Fruit fly (Drosophila melanogaster) whole organism, prepupa: ENCODE results near the gene Dbp73D.

Experiments used
- Blimp-1 ChIP-seq: fragments of 200-800 bp; sonication (Bioruptor generic); optimal IDR thresholded peaks from 3 replicates; lab custom pipeline; 2017; ENCODE audit warnings: missing biosample characterization, missing genetic modification characterization, mild to moderate bottlenecking, moderate library complexity, missing genetic modification reagents
- CG10631 ChIP-seq: fragments of 200-800 bp; sonication (Bioruptor generic); optimal IDR thresholded peaks from 2 replicates; lab custom pipeline; 2016; ENCODE audit warnings: missing biosample characterization, missing genetic modification characterization
- CG10669 ChIP-seq: fragments of 200-800 bp; sonication (Bioruptor generic); optimal IDR thresholded peaks from 3 replicates; lab custom pipeline; 2018; ENCODE audit warnings: missing biosample characterization, mild to moderate bottlenecking, missing genetic modification characterization, moderate library complexity
- CG11294 ChIP-seq: fragments of 200-800 bp; sonication (Bioruptor generic); IDR thresholded peaks from 2 replicates; pipeline ENCODE4 v1.3.6; 2022; ENCODE audit warnings: missing biosample characterization, missing genetic modification characterization
- CG11902 ChIP-seq: fragments of 200-800 bp; sonication (Bioruptor generic); optimal IDR thresholded peaks from 3 replicates; lab custom pipeline; 2016; ENCODE audit warnings: missing biosample characterization, missing genetic modification characterization
- CG15336 ChIP-seq: fragments of 200-800 bp; sonication (Bioruptor generic); IDR thresholded peaks from 2 replicates; pipeline ENCODE4 v1.3.6; 2022; ENCODE audit warnings: missing biosample characterization, missing genetic modification characterization
- CG1621 ChIP-seq: fragments of 200-800 bp; sonication (Bioruptor generic); optimal IDR thresholded peaks from 3 replicates; lab custom pipeline; 2018; ENCODE audit warnings: missing biosample characterization, mild to moderate bottlenecking, missing genetic modification characterization
- CG16779 ChIP-seq: fragments of 200-800 bp; sonication (Bioruptor generic); optimal IDR thresholded peaks from 3 replicates; lab custom pipeline; 2017; ENCODE audit warnings: missing biosample characterization, mild to moderate bottlenecking, missing genetic modification characterization
- CG3032 ChIP-seq: fragments of 200-800 bp; optimal IDR thresholded peaks from 2 replicates; lab custom pipeline; 2019; ENCODE audit warnings: missing biosample characterization, mild to moderate bottlenecking, missing genetic modification characterization, moderate library complexity
- CG31627 ChIP-seq: fragments of 200-800 bp; sonication (Bioruptor generic); optimal IDR thresholded peaks from 3 replicates; lab custom pipeline; 2016; ENCODE audit warnings: missing biosample characterization, missing genetic modification characterization
- CG34406 ChIP-seq: fragments of 200-800 bp; sonication (Bioruptor generic); optimal IDR thresholded peaks from 3 replicates; lab custom pipeline; 2016; ENCODE audit warnings: missing biosample characterization, missing genetic modification characterization
- CG3919 ChIP-seq: fragments of 200-800 bp; sonication (Bioruptor generic); optimal IDR thresholded peaks from 3 replicates; lab custom pipeline; 2016; ENCODE audit warnings: missing biosample characterization, missing genetic modification characterization
- CG6163 ChIP-seq: fragments of 200-800 bp; sonication (Bioruptor generic); IDR thresholded peaks from 3 replicates; pipeline ENCODE4 v1.3.6; 2022; ENCODE audit warnings: missing biosample characterization, missing genetic modification characterization
- CG6276 ChIP-seq: fragments of 200-800 bp; sonication (Bioruptor generic); optimal IDR thresholded peaks from 2 replicates; lab custom pipeline; 2017; ENCODE audit warnings: missing biosample characterization, mild to moderate bottlenecking, missing genetic modification characterization
- CG7368 ChIP-seq: fragments of 200-800 bp; sonication (Bioruptor generic); optimal IDR thresholded peaks from 3 replicates; lab custom pipeline; 2016; ENCODE audit warnings: missing biosample characterization, missing genetic modification characterization
- CG8119 ChIP-seq: fragments of 200-800 bp; sonication (Bioruptor generic); IDR thresholded peaks from 3 replicates; pipeline ENCODE4 v1.3.6; 2022; ENCODE audit warnings: missing biosample characterization, missing genetic modification characterization
- CG8319 ChIP-seq: fragments of 200-800 bp; sonication (Bioruptor generic); optimal IDR thresholded peaks from 3 replicates; lab custom pipeline; 2016; ENCODE audit warnings: missing biosample characterization, missing genetic modification characterization
- CG8632 ChIP-seq: fragments of 200-800 bp; sonication (Bioruptor generic); optimal IDR thresholded peaks from 3 replicates; lab custom pipeline; 2016; ENCODE audit warnings: missing biosample characterization, missing genetic modification characterization
- CG9139 ChIP-seq: fragments of 200-800 bp; sonication (Bioruptor generic); optimal IDR thresholded peaks from 3 replicates; lab custom pipeline; 2017; ENCODE audit warnings: missing biosample characterization, mild to moderate bottlenecking, missing genetic modification characterization
- Eip75B ChIP-seq: fragments of 200-800 bp; sonication (Bioruptor generic); optimal IDR thresholded peaks from 3 replicates; lab custom pipeline; 2016; ENCODE audit warnings: missing biosample characterization, missing genetic modification characterization
- Eip78C ChIP-seq: fragments of 200-800 bp; sonication (Bioruptor generic); peaks from one replicate; lab custom pipeline; 2016; ENCODE audit warnings: missing biosample characterization, missing genetic modification characterization
- Eip93F ChIP-seq: fragments of 200-800 bp; sonication (Bioruptor generic); optimal IDR thresholded peaks from 2 replicates; lab custom pipeline; 2016; ENCODE audit warnings: missing biosample characterization, mild to moderate bottlenecking, missing genetic modification characterization
- Ets21C ChIP-seq: fragments of 200-800 bp; sonication (Bioruptor generic); optimal IDR thresholded peaks from 3 replicates; lab custom pipeline; 2016; ENCODE audit warnings: missing biosample characterization, missing genetic modification characterization
- Ets96B ChIP-seq: fragments of 200-800 bp; optimal IDR thresholded peaks from 2 replicates; lab custom pipeline; 2019; ENCODE audit warnings: missing biosample characterization, mild to moderate bottlenecking, missing genetic modification characterization, moderate library complexity
- Gug ChIP-seq: fragments of 200-800 bp; sonication (Bioruptor generic); IDR thresholded peaks from 2 replicates; pipeline ENCODE4 v1.3.6; 2022; ENCODE audit warnings: missing biosample characterization, missing genetic modification characterization
- Hr38 ChIP-seq: sonication (Bioruptor generic); optimal IDR thresholded peaks from 2 replicates; lab custom pipeline; 2016; ENCODE audit warnings: missing biosample characterization, missing genetic modification characterization
- Hr39 ChIP-seq: fragments of 200-800 bp; sonication (Bioruptor generic); optimal IDR thresholded peaks from 2 replicates; lab custom pipeline; 2016; ENCODE audit warnings: missing biosample characterization, missing genetic modification characterization
- Hr4 ChIP-seq: fragments of 200-800 bp; sonication (Bioruptor generic); optimal IDR thresholded peaks from 3 replicates; lab custom pipeline; 2016; ENCODE audit warnings: missing biosample characterization, missing genetic modification characterization
- Met ChIP-seq: fragments of 200-800 bp; sonication (Bioruptor generic); optimal IDR thresholded peaks from 3 replicates; lab custom pipeline; 2016; ENCODE audit warnings: missing biosample characterization, missing genetic modification characterization
- Smox ChIP-seq: fragments of 200-800 bp; sonication (Bioruptor generic); optimal IDR thresholded peaks from 3 replicates; lab custom pipeline; 2016; ENCODE audit warnings: missing biosample characterization, missing genetic modification characterization
- Sox102F ChIP-seq: fragments of 200-800 bp; sonication (Bioruptor generic); optimal IDR thresholded peaks from 2 replicates; lab custom pipeline; 2016; ENCODE audit warnings: missing biosample characterization, mild to moderate bottlenecking, missing genetic modification characterization
- Sox14 ChIP-seq: fragments of 200-800 bp; sonication (Bioruptor generic); optimal IDR thresholded peaks from 3 replicates; lab custom pipeline; 2016; ENCODE audit warnings: missing biosample characterization, missing genetic modification characterization
- achi ChIP-seq: fragments of 200-800 bp; sonication (Bioruptor generic); optimal IDR thresholded peaks from 3 replicates; lab custom pipeline; 2016; ENCODE audit warnings: missing biosample characterization, missing genetic modification characterization
- acj6 ChIP-seq: fragments of 200-800 bp; sonication (Bioruptor generic); optimal IDR thresholded peaks from 3 replicates; lab custom pipeline; 2016; ENCODE audit warnings: missing biosample characterization, missing genetic modification characterization
- cyc ChIP-seq: fragments of 200-800 bp; sonication (Bioruptor generic); optimal IDR thresholded peaks from 3 replicates; lab custom pipeline; 2016; ENCODE audit warnings: missing biosample characterization, missing genetic modification characterization
- dac ChIP-seq: fragments of 200-800 bp; sonication (Bioruptor generic); optimal IDR thresholded peaks from 2 replicates; lab custom pipeline; 2017; ENCODE audit warnings: missing biosample characterization, mild to moderate bottlenecking, missing genetic modification characterization
- eg ChIP-seq: fragments of 200-800 bp; sonication (Bioruptor generic); IDR thresholded peaks from 3 replicates; pipeline ENCODE4 v1.3.6; 2022; ENCODE audit warnings: missing biosample characterization, missing genetic modification characterization
- fd59A ChIP-seq: fragments of 200-800 bp; sonication (Bioruptor generic); optimal IDR thresholded peaks from 2 replicates; lab custom pipeline; 2017; ENCODE audit warnings: missing biosample characterization, mild to moderate bottlenecking, missing genetic modification characterization, missing genetic modification reagents
- fd85E ChIP-seq: fragments of 200-800 bp; sonication (Bioruptor generic); optimal IDR thresholded peaks from 3 replicates; lab custom pipeline; 2016; ENCODE audit warnings: missing biosample characterization, missing genetic modification characterization
- fkh ChIP-seq: fragments of 200-800 bp; sonication (Bioruptor generic); optimal IDR thresholded peaks from 3 replicates; lab custom pipeline; 2017; ENCODE audit warnings: missing biosample characterization, mild to moderate bottlenecking, missing genetic modification characterization, moderate library complexity
- lz ChIP-seq: fragments of 200-800 bp; sonication (Bioruptor generic); optimal IDR thresholded peaks from 3 replicates; lab custom pipeline; 2016; ENCODE audit warnings: missing biosample characterization, missing genetic modification characterization
- net ChIP-seq: fragments of 200-800 bp; sonication (Bioruptor generic); optimal IDR thresholded peaks from 3 replicates; lab custom pipeline; 2016; ENCODE audit warnings: missing biosample characterization, missing genetic modification characterization
- pdm3 ChIP-seq: fragments of 200-800 bp; sonication (Bioruptor generic); optimal IDR thresholded peaks from 3 replicates; lab custom pipeline; 2016; ENCODE audit warnings: missing biosample characterization, missing genetic modification characterization
- salr ChIP-seq, 2 experiments: fragments of 200-800 bp; sonication (Bioruptor generic); optimal IDR thresholded peaks; 3 replicates each; lab custom pipeline; 2016 to 2018; ENCODE audit warnings: missing biosample characterization in 2 of 2, missing genetic modification characterization in 2 of 2, mild to moderate bottlenecking in 1 of 2
- spab ChIP-seq: fragments of 200-800 bp; sonication (Bioruptor generic); optimal IDR thresholded peaks from 2 replicates; lab custom pipeline; 2017; ENCODE audit warnings: missing biosample characterization, mild to moderate bottlenecking, missing genetic modification characterization, missing genetic modification reagents
- ss ChIP-seq, 2 experiments: fragments of 200-800 bp; sonication (Bioruptor generic); optimal IDR thresholded peaks; 2 replicates in 1 of 2; 3 replicates in 1 of 2; lab custom pipeline; 2017 to 2018; ENCODE audit warnings: mild to moderate bottlenecking in 2 of 2, missing biosample characterization in 2 of 2, missing genetic modification characterization in 2 of 2, moderate library complexity in 1 of 2
- svp ChIP-seq: fragments of 200-800 bp; sonication (Bioruptor generic); peaks from one replicate; lab custom pipeline; 2016; ENCODE audit warnings: missing biosample characterization, missing genetic modification characterization
- vri ChIP-seq: fragments of 200-800 bp; sonication (Bioruptor generic); optimal IDR thresholded peaks from 3 replicates; lab custom pipeline; 2016; ENCODE audit warnings: missing biosample characterization, mild to moderate bottlenecking, missing genetic modification characterization

The Dbp73D gene

dm6 chr3L:16711430-16712228 is 19.0 kb downstream of the Dbp73D start, which contains the start of the genes CG43954, Lasp and Dab (continued):
- peak; percentile 17 for TF ChIP-seq Eip75B (GFP tag; lab: Kevin White, UChicago)
- no peak for TF ChIP-seq fd59A (GFP tag; lab: Kevin White, UChicago)
- no peak for TF ChIP-seq pdm3 (GFP tag; lab: Kevin White, UChicago)
- TF ChIP-seq Hr39 = no peak
- TF ChIP-seq Ets96B (tag; lab: Kevin White, UChicago) = no peak
- peak; percentile 50; the same call in 2 of the 3 replicates for TF ChIP-seq eg (GFP tag; lab: Robert Waterston, UW)
- TF ChIP-seq CG15336 (GFP tag; lab: Robert Waterston, UW) = peak; percentile 51; the same call in 1 of the 2 replicates
- no peak for TF ChIP-seq Eip93F
- TF ChIP-seq acj6 (GFP tag; lab: Kevin White, UChicago) = no peak
- no peak for TF ChIP-seq Gug (GFP tag; lab: Robert Waterston, UW)
- no peak for TF ChIP-seq Hr38 (GFP tag; lab: Kevin White, UChicago)
- peak; percentile 71 for TF ChIP-seq Eip78C
- no peak for TF ChIP-seq spab (GFP tag; lab: Kevin White, UChicago)
- no peak for TF ChIP-seq cyc (GFP tag; lab: Kevin White, UChicago)
- no peak for TF ChIP-seq Hr4
- TF ChIP-seq Blimp-1 (GFP tag; lab: Kevin White, UChicago) = no peak
- TF ChIP-seq CG1621 (tag; lab: Kevin White, UChicago) = peak; percentile 22
- peak; percentile 7 for TF ChIP-seq achi (GFP tag; lab: Kevin White, UChicago)
- TF ChIP-seq CG11294 = no peak
- TF ChIP-seq CG34406 (GFP tag; lab: Kevin White, UChicago) = no peak
- peak; percentile 29 for TF ChIP-seq Sox14
- TF ChIP-seq fkh (GFP tag; lab: Kevin White, UChicago) = no peak
- TF ChIP-seq CG11902 (GFP tag; lab: Kevin White, UChicago) = no peak
- peak; percentile 16 for TF ChIP-seq lz (GFP tag; lab: Kevin White, UChicago)
- no peak for TF ChIP-seq CG10631 (GFP tag; lab: Kevin White, UChicago)
- TF ChIP-seq ss (GFP tag; optimal IDR thresholded peaks at IDR 0.05; lab: Kevin White, UChicago) = peak in 1 of 2 experiments; percentile 41
- TF ChIP-seq salr (GFP tag; optimal IDR thresholded peaks at IDR 0.05; lab: Kevin White, UChicago) = no peak
- TF ChIP-seq Ets21C = no peak
- TF ChIP-seq CG16779 (tag; lab: Kevin White, UChicago) = peak; percentile 17

dm6 chr3L:16710258-16711020 is 20.2 kb downstream of the Dbp73D start:
- TF ChIP-seq CG8632 (peak; percentile 37), fd85E (GFP tag; lab: Kevin White, UChicago) (no peak), Sox102F (GFP tag; lab: Kevin White, UChicago) (no peak), Smox (GFP tag; lab: Kevin White, UChicago) (no peak), svp (GFP tag; lab: Kevin White, UChicago) (peak; percentile 86), CG9139 (GFP tag; lab: Kevin White, UChicago) (peak; percentile 34), pdm3 (GFP tag; lab: Kevin White, UChicago) (peak; percentile 10), CG10669 (GFP tag; lab: Kevin White, UChicago) (peak; percentile 63), spab (GFP tag; lab: Kevin White, UChicago) (peak; percentile 35), Hr39 (no peak), dac (GFP tag; lab: Kevin White, UChicago) (peak; percentile 23), CG3919 (GFP tag; lab: Kevin White, UChicago) (peak; percentile 22), Met (GFP tag; lab: Kevin White, UChicago) (no peak), fkh (GFP tag; lab: Kevin White, UChicago) (peak; percentile 20), Eip78C (peak; percentile 83), CG6163 (GFP tag; lab: Robert Waterston, UW) (peak; percentile 76; the same call in 1 of the 3 replicates), CG7368 (GFP tag; lab: Kevin White, UChicago) (peak; percentile 50), CG8119 (GFP tag; lab: Robert Waterston, UW) (peak; percentile 85), net (peak; percentile 45), Blimp-1 (GFP tag; lab: Kevin White, UChicago) (peak; percentile 1), CG8319 (GFP tag; lab: Kevin White, UChicago) (no peak), CG31627 (GFP tag; lab: Kevin White, UChicago) (no peak), CG3032 (tag; lab: Kevin White, UChicago) (peak; percentile 74), eg (GFP tag; lab: Robert Waterston, UW) (peak; percentile 85), Hr4 (peak; percentile 40), CG6276 (GFP tag; lab: Kevin White, UChicago) (peak; percentile 68), vri (GFP tag; lab: Kevin White, UChicago) (no peak)
